ENCODE assay signal across 5 fruit fly cellular contexts in genomic region chr3L:6256408-6257188, dm6.
TF ChIP-seq lines count a peak whose summit lies in the region.

TSS of gene Best2 (minus strand) at chr3L:6256665.

- TF ChIP-seq CTCF in whole organism, embryonic (GFP tag; optimal IDR thresholded peaks at IDR 0.05; lab: Kevin White, UChicago), result no peak

TF ChIP-seq in whole organism, adult, 20 proteins besides CTCF, POLR2A, EP300 and RAD21 (continues in another document):
- TF ChIP-seq bab1 (GFP tag; optimal IDR thresholded peaks at IDR 0.05; lab: Kevin White, UChicago), result peak; percentile 99
- TF ChIP-seq tj (GFP tag; optimal IDR thresholded peaks at IDR 0.05; lab: Kevin White, UChicago), result peak; percentile 63
- peak; percentile 77 for TF ChIP-seq CG7045 (GFP tag; optimal IDR thresholded peaks at IDR 0.05; lab: Kevin White, UChicago)
- TF ChIP-seq CG5204 (GFP tag; optimal IDR thresholded peaks at IDR 0.05; lab: Kevin White, UChicago), result peak; percentile 86
- TF ChIP-seq CG11617 (GFP tag; optimal IDR thresholded peaks at IDR 0.05; lab: Kevin White, UChicago), result peak; percentile 88
- peak; percentile 17 for TF ChIP-seq cic (GFP tag; optimal IDR thresholded peaks at IDR 0.05; lab: Kevin White, UChicago)
- peak; percentile 78 for TF ChIP-seq Crg-1 (GFP tag; optimal IDR thresholded peaks at IDR 0.05; lab: Kevin White, UChicago)
- peak; percentile 74 for TF ChIP-seq Hr96 (GFP tag; optimal IDR thresholded peaks at IDR 0.05; lab: Kevin White, UChicago)
- TF ChIP-seq CG33017 (tag; optimal IDR thresholded peaks at IDR 0.05; lab: Kevin White, UChicago), result peak; percentile 82
- TF ChIP-seq kay (GFP tag; lab: Kevin White, UChicago; ENCODE audit: borderline replicate concordance), result peak; percentile 65
- TF ChIP-seq cnc (optimal IDR thresholded peaks at IDR 0.05; lab: Kevin White, UChicago), result no peak
- peak; percentile 82 for TF ChIP-seq CG14711 (tag; optimal IDR thresholded peaks at IDR 0.05; lab: Kevin White, UChicago)
- peak; percentile 31 for TF ChIP-seq Mnt (GFP tag; optimal IDR thresholded peaks at IDR 0.05; lab: Kevin White, UChicago)
- TF ChIP-seq CG7101 (tag; optimal IDR thresholded peaks at IDR 0.05; lab: Kevin White, UChicago), result peak; percentile 93
- TF ChIP-seq pad (GFP tag; optimal IDR thresholded peaks at IDR 0.05; lab: Kevin White, UChicago), result peak; percentile 78
- TF ChIP-seq Clk (GFP tag; optimal IDR thresholded peaks at IDR 0.05; lab: Kevin White, UChicago), result peak; percentile 14
- TF ChIP-seq CG12768 (GFP tag; optimal IDR thresholded peaks at IDR 0.05; lab: Kevin White, UChicago), result peak; percentile 85
- TF ChIP-seq toe (GFP tag; optimal IDR thresholded peaks at IDR 0.05; lab: Kevin White, UChicago), result peak; percentile 78

TF ChIP-seq in whole organism, embryonic, 481 proteins besides CTCF, POLR2A, EP300 and RAD21 (continues in another document):
- TF ChIP-seq Dip2 (GFP tag; IDR thresholded peaks at IDR 0.05; lab: Robert Waterston, UW) (peak; percentile 52; the same call in 1 of the 2 replicates), Dfd (GFP tag; optimal IDR thresholded peaks at IDR 0.05; lab: Kevin White, UChicago) (no peak), az2 (GFP tag; optimal IDR thresholded peaks at IDR 0.05; lab: Kevin White, UChicago) (peak; percentile 85), zfh2 (GFP tag; optimal IDR thresholded peaks at IDR 0.05; lab: Kevin White, UChicago) (peak; percentile 72), Antp (GFP tag; optimal IDR thresholded peaks at IDR 0.05; lab: Kevin White, UChicago) (peak; percentile 58), hb (GFP tag; IDR thresholded peaks at IDR 0.05; lab: Robert Waterston, UW; ENCODE audit: partially characterized antibody) (no peak), CG10959 (GFP tag; IDR thresholded peaks at IDR 0.05; lab: Robert Waterston, UW) (peak; percentile 41; the same call in 1 of the 2 replicates), CG31365 (tag; optimal IDR thresholded peaks at IDR 0.05; lab: Kevin White, UChicago) (no peak), CG8478 (optimal IDR thresholded peaks at IDR 0.05; lab: Kevin White, UChicago) (no peak), CG7987 (GFP tag; optimal IDR thresholded peaks at IDR 0.05; lab: Kevin White, UChicago) (no peak), z (GFP tag; IDR thresholded peaks at IDR 0.05; lab: Robert Waterston, UW) (no peak; the same call in 2 of the 3 replicates), Sry-δ (GFP tag; optimal IDR thresholded peaks at IDR 0.05; lab: Kevin White, UChicago) (peak; percentile 22), HLHmδ (GFP tag; optimal IDR thresholded peaks at IDR 0.05; lab: Kevin White, UChicago) (no peak), oc (tag; optimal IDR thresholded peaks at IDR 0.05; lab: Kevin White, UChicago) (peak; percentile 73), sisA (GFP tag; IDR thresholded peaks at IDR 0.05; lab: Robert Waterston, UW) (peak; percentile 93), sima (GFP tag; optimal IDR thresholded peaks at IDR 0.05; lab: Kevin White, UChicago) (peak; percentile 9), CG2712 (tag; optimal IDR thresholded peaks at IDR 0.05; lab: Kevin White, UChicago) (peak; percentile 92), YL-1 (GFP tag; optimal IDR thresholded peaks at IDR 0.05; lab: Kevin White, UChicago) (peak; percentile 47)

TF ChIP-seq in whole organism, prepupa, 60 proteins besides CTCF, POLR2A, EP300 and RAD21 (continues in another document):
- TF ChIP-seq Sox15 (GFP tag; optimal IDR thresholded peaks at IDR 0.05; lab: Kevin White, UChicago), result peak; percentile 92
- TF ChIP-seq CG3032 (tag; optimal IDR thresholded peaks at IDR 0.05; lab: Kevin White, UChicago), result peak; percentile 94
- TF ChIP-seq CG31627 (GFP tag; optimal IDR thresholded peaks at IDR 0.05; lab: Kevin White, UChicago), result peak; percentile 94
- peak; percentile 92 for TF ChIP-seq net (GFP tag; optimal IDR thresholded peaks at IDR 0.05; lab: Kevin White, UChicago)
- TF ChIP-seq pdm3 (GFP tag; optimal IDR thresholded peaks at IDR 0.05; lab: Kevin White, UChicago), result peak; percentile 93
- peak; percentile 86 for TF ChIP-seq CG7368 (GFP tag; optimal IDR thresholded peaks at IDR 0.05; lab: Kevin White, UChicago)
- peak; percentile 95 for TF ChIP-seq Smox (GFP tag; optimal IDR thresholded peaks at IDR 0.05; lab: Kevin White, UChicago)
- TF ChIP-seq Ets96B (tag; optimal IDR thresholded peaks at IDR 0.05; lab: Kevin White, UChicago), result peak; percentile 93
- peak; percentile 90 for TF ChIP-seq CG6276 (GFP tag; optimal IDR thresholded peaks at IDR 0.05; lab: Kevin White, UChicago)
- peak; percentile 93 to 96 for TF ChIP-seq ss (GFP tag; optimal IDR thresholded peaks at IDR 0.05; lab: Kevin White, UChicago)
- TF ChIP-seq Lpt (GFP tag; optimal IDR thresholded peaks at IDR 0.05; lab: Kevin White, UChicago), result peak; percentile 78
- peak; percentile 93 for TF ChIP-seq CG32006 (GFP tag; optimal IDR thresholded peaks at IDR 0.05; lab: Kevin White, UChicago)
- TF ChIP-seq CG6808 (GFP tag; optimal IDR thresholded peaks at IDR 0.05; lab: Kevin White, UChicago), result peak; percentile 94
- TF ChIP-seq CG1621 (tag; optimal IDR thresholded peaks at IDR 0.05; lab: Kevin White, UChicago), result peak; percentile 61
- peak; percentile 91 for TF ChIP-seq Hr39 (GFP tag; optimal IDR thresholded peaks at IDR 0.05; lab: Kevin White, UChicago)
- TF ChIP-seq CG6854 (GFP tag; optimal IDR thresholded peaks at IDR 0.05; lab: Kevin White, UChicago), result peak; percentile 91
- peak; percentile 98 for TF ChIP-seq esn (GFP tag; optimal IDR thresholded peaks at IDR 0.05; lab: Kevin White, UChicago)
- TF ChIP-seq CG16779 (tag; optimal IDR thresholded peaks at IDR 0.05; lab: Kevin White, UChicago), result peak; percentile 82
- peak; percentile 73 for TF ChIP-seq fd85E (GFP tag; optimal IDR thresholded peaks at IDR 0.05; lab: Kevin White, UChicago)

TF ChIP-seq in whole organism, pupa, 21 proteins besides CTCF, POLR2A, EP300 and RAD21:
- peak; percentile 92 for TF ChIP-seq CG15710 (tag; optimal IDR thresholded peaks at IDR 0.05; lab: Kevin White, UChicago)
- peak; percentile 81 for TF ChIP-seq CG34367 (tag; optimal IDR thresholded peaks at IDR 0.05; lab: Kevin White, UChicago)
- TF ChIP-seq fd96Ca (GFP tag; IDR thresholded peaks at IDR 0.05; lab: Robert Waterston, UW), result peak; percentile 47; the same call in 2 of the 3 replicates
- peak; percentile 63 for TF ChIP-seq gl (tag; optimal IDR thresholded peaks at IDR 0.05; lab: Kevin White, UChicago)
- peak; percentile 75 for TF ChIP-seq D1 (tag; optimal IDR thresholded peaks at IDR 0.05; lab: Kevin White, UChicago)
- TF ChIP-seq CG32121 (GFP tag; IDR thresholded peaks at IDR 0.05; lab: Robert Waterston, UW), result peak; percentile 95
- peak; percentile 92 for TF ChIP-seq CG14655 (GFP tag; optimal IDR thresholded peaks at IDR 0.05; lab: Kevin White, UChicago)
- peak; percentile 79 for TF ChIP-seq CG10348 (GFP tag; IDR thresholded peaks at IDR 0.05; lab: Robert Waterston, UW)
- peak; percentile 87 for TF ChIP-seq CG17806 (tag; optimal IDR thresholded peaks at IDR 0.05; lab: Kevin White, UChicago)
- TF ChIP-seq CG13204 (GFP tag; optimal IDR thresholded peaks at IDR 0.05; lab: Kevin White, UChicago), result peak; percentile 71
- TF ChIP-seq CG4496 (GFP tag; IDR thresholded peaks at IDR 0.05; lab: Robert Waterston, UW), result peak; percentile 92
- TF ChIP-seq CG8159 (tag; optimal IDR thresholded peaks at IDR 0.05; lab: Kevin White, UChicago), result peak; percentile 94
- peak; percentile 93 for TF ChIP-seq Snoo (tag; optimal IDR thresholded peaks at IDR 0.05; lab: Kevin White, UChicago)
- peak; percentile 84 for TF ChIP-seq CG12605 (GFP tag; IDR thresholded peaks at IDR 0.05; lab: Robert Waterston, UW)
- TF ChIP-seq CG9948 (tag; optimal IDR thresholded peaks at IDR 0.05; lab: Kevin White, UChicago), result peak; percentile 90
- peak; percentile 86 for TF ChIP-seq Pif1B (GFP tag; optimal IDR thresholded peaks at IDR 0.05; lab: Kevin White, UChicago)
- peak; percentile 2 for TF ChIP-seq EcR (GFP tag; optimal IDR thresholded peaks at IDR 0.05; lab: Kevin White, UChicago)
- peak; percentile 86 for TF ChIP-seq Ets98B (GFP tag; IDR thresholded peaks at IDR 0.05; lab: Robert Waterston, UW)
- peak; percentile 90 for TF ChIP-seq Pif1A (GFP tag; optimal IDR thresholded peaks at IDR 0.05; lab: Kevin White, UChicago)
- peak; percentile 90 for TF ChIP-seq rn (GFP tag; IDR thresholded peaks at IDR 0.05; lab: Robert Waterston, UW)
- TF ChIP-seq CG8301 (tag; optimal IDR thresholded peaks at IDR 0.05; lab: Kevin White, UChicago), result peak; percentile 86
TF ChIP-seq in whole organism, pupa: peak in this region for 21.

TF ChIP-seq in whole organism, wandering third instar larva, 38 proteins besides CTCF, POLR2A, EP300 and RAD21 (continues in another document):
- TF ChIP-seq sv (GFP tag; optimal IDR thresholded peaks at IDR 0.05; lab: Kevin White, UChicago) (peak; percentile 73), N (GFP tag; optimal IDR thresholded peaks at IDR 0.05; lab: Kevin White, UChicago) (no peak), rgr (GFP tag; optimal IDR thresholded peaks at IDR 0.05; lab: Kevin White, UChicago) (peak; percentile 95), ey (GFP tag; optimal IDR thresholded peaks at IDR 0.05; lab: Kevin White, UChicago) (peak; percentile 95), jim (GFP tag; optimal IDR thresholded peaks at IDR 0.05; lab: Kevin White, UChicago) (no peak), Jra (GFP tag; optimal IDR thresholded peaks at IDR 0.05; lab: Kevin White, UChicago) (peak; percentile 85), sage (GFP tag; optimal IDR thresholded peaks at IDR 0.05; lab: Kevin White, UChicago) (peak; percentile 84), CrebA (GFP tag; optimal IDR thresholded peaks at IDR 0.05; lab: Kevin White, UChicago; ENCODE audit: borderline replicate concordance) (peak; percentile 5), h (GFP tag; optimal IDR thresholded peaks at IDR 0.05; lab: Kevin White, UChicago) (peak; percentile 97), Hr83 (GFP tag; optimal IDR thresholded peaks at IDR 0.05; lab: Kevin White, UChicago; ENCODE audit: poor library complexity, severe bottlenecking) (no peak), Sp1 (GFP tag; optimal IDR thresholded peaks at IDR 0.05; lab: Kevin White, UChicago) (peak; percentile 97), dsf (GFP tag; optimal IDR thresholded peaks at IDR 0.05; lab: Kevin White, UChicago; ENCODE audit: borderline replicate concordance) (peak; percentile 77), CG32264 (GFP tag; optimal IDR thresholded peaks at IDR 0.05; lab: Kevin White, UChicago) (peak; percentile 48), HLH106 (tag; optimal IDR thresholded peaks at IDR 0.05; lab: Kevin White, UChicago) (peak; percentile 97), Rel (GFP tag; optimal IDR thresholded peaks at IDR 0.05; lab: Kevin White, UChicago) (peak; percentile 91), Rel (tag; optimal IDR thresholded peaks at IDR 0.05; lab: Kevin White, UChicago) (peak; percentile 82), fru (GFP tag; optimal IDR thresholded peaks at IDR 0.05; lab: Kevin White, UChicago) (peak; percentile 97), Vsx2 (GFP tag; optimal IDR thresholded peaks at IDR 0.05; lab: Kevin White, UChicago; ENCODE audit: partially characterized antibody) (no peak), lola (GFP tag; optimal IDR thresholded peaks at IDR 0.05; lab: Kevin White, UChicago) (no peak), Dfd (GFP tag; optimal IDR thresholded peaks at IDR 0.05; lab: Kevin White, UChicago) (no peak), dl (GFP tag; optimal IDR thresholded peaks at IDR 0.05; lab: Kevin White, UChicago; ENCODE audit: insufficient read depth in 1 of 2, partially characterized antibody in 2 of 2) (peak in 1 of 2 experiments; percentile 39), pan (optimal IDR thresholded peaks at IDR 0.05; lab: Kevin White, UChicago) (no peak)
